Fruit fly (Drosophila melanogaster) whole organism, embryonic: ENCODE measurements around the gene CG11986.

Experiments
- Awh ChIP-seq: fragments of 200-800 bp; sonication (Bioruptor generic); IDR thresholded peaks from 2 replicates; pipeline ENCODE4, ENCODE4 v1.3.6; 2022; ENCODE audit warnings: missing biosample characterization, missing genetic modification characterization
- E2f1 ChIP-seq: fragments of 200-800 bp; sonication (Bioruptor generic); IDR thresholded peaks from 2 replicates; pipeline ENCODE4 v1.3.6; 2022; ENCODE audit warnings: missing biosample characterization, missing genetic modification characterization
- Nf-YA ChIP-seq: fragments of 200-800 bp; sonication (Bioruptor generic); IDR thresholded peaks from 2 replicates; pipeline ENCODE4 v1.3.6; 2022; ENCODE audit warnings: missing biosample characterization, missing genetic modification characterization
- zen ChIP-seq: fragments of 200-800 bp; sonication (Bioruptor generic); optimal IDR thresholded peaks from 3 replicates; lab custom pipeline; 2018; ENCODE audit warnings: missing biosample characterization, mild to moderate bottlenecking, missing genetic modification characterization, moderate library complexity

- TF ChIP-seq E2f1 (GFP tag; lab: Robert Waterston, UW) (no peak), zen (tag; lab: Kevin White, UChicago) (no peak), Nf-YA (GFP tag; lab: Robert Waterston, UW) (no peak), Awh (no peak)
Observed at dm6 chr3R:8970707-8971106, 44.5 kb upstream of the CG11986 start.
